Worm (Caenorhabditis elegans): ENCODE measurements around the gene lido-16.

DNA sequence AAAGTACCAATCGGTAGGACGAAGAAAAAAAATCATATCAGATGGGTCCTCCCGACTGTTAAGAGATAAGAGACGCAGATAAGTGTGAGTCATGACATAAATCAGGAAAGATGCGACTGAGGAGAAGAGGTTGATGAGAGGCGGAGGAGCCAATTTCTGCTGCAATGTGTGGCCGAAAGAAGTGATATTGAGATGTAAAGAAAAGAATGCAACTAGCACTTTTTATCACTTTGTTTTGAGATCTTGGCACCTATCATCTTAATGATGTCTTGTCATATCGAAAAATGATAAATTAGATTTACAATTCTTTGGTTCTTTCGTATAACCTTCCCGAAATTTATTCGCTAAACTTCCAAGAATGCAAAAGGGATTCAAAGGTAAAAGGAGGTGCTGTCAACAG, 2.7 kb downstream of the lido-16 start, which contains the start of gene del-10:
- TF ChIP-seq him-1 (tag; optimal IDR thresholded peaks at IDR 0.05) (no peak), W03F9.2 (tag; optimal IDR thresholded peaks at IDR 0.05) (no peak), dao-5 (tag; optimal IDR thresholded peaks at IDR 0.05) (no peak)
